Worm (Caenorhabditis elegans) whole organism, L4/young adult: ENCODE results near the gene ZK930.2.

ENCODE experiments used
- W03F9.2 ChIP-seq: fragments of 150-350 bp; optimal IDR thresholded peaks from 2 replicates; lab custom pipeline; 2014; ENCODE audit warnings: missing biosample characterization, missing genetic modification characterization
- dao-5 ChIP-seq: sonication (generic microtip); optimal IDR thresholded peaks from 2 replicates; lab custom pipeline; 2016; ENCODE audit warnings: missing genotype, missing genetic modification characterization, moderate library complexity, missing compliant biosample characterization
- him-1 ChIP-seq: sonication (generic microtip); optimal IDR thresholded peaks from 2 replicates; lab custom pipeline; 2016; ENCODE audit warnings: missing genotype, missing genetic modification reagents, missing genetic modification characterization, missing compliant biosample characterization

ce11 chrII:11887724-11888123, 5.5 kb downstream of the ZK930.2 start:
- TF ChIP-seq him-1 (tag; lab: Kevin White, UChicago) (no peak), dao-5 (tag; lab: Kevin White, UChicago) (no peak), W03F9.2 (tag; lab: Kevin White, UChicago) (no peak)
